Worm (Caenorhabditis elegans) whole organism, L1 larva: ENCODE results near the gene F37A8.2.
A peak's percentile ranks its signal among the peaks of the same experiment; 100 is the strongest.

Experiments used
- C04F5.9 ChIP-seq: sonication (generic microtip); optimal IDR thresholded peaks from 2 replicates; lab custom pipeline; 2016; ENCODE audit warnings: missing genetic modification characterization, missing compliant biosample characterization
- C16A3.4 ChIP-seq: fragments of 150-350 bp; optimal IDR thresholded peaks from 2 replicates; lab custom pipeline; 2014; ENCODE audit warnings: missing biosample characterization, missing genetic modification characterization
- C34B4.2 ChIP-seq: sonication (generic microtip); optimal IDR thresholded peaks from 2 replicates; lab custom pipeline; 2017; ENCODE audit warnings: mild to moderate bottlenecking, missing genetic modification characterization, missing compliant biosample characterization
- F16B12.6 ChIP-seq: fragments of 150-350 bp; optimal IDR thresholded peaks from 2 replicates; lab custom pipeline; 2014; ENCODE audit warnings: missing biosample characterization, missing genetic modification characterization
- Y116A8C.19 ChIP-seq: sonication (generic microtip); optimal IDR thresholded peaks from 2 replicates; lab custom pipeline; 2016; ENCODE audit warnings: missing compliant biosample characterization, missing genetic modification characterization, borderline replicate concordance
- aha-1 ChIP-seq: fragments of 150-350 bp; optimal IDR thresholded peaks from 2 replicates; lab custom pipeline; 2014; ENCODE audit warnings: missing biosample characterization, missing genetic modification characterization
- blmp-1 ChIP-seq: fragments of 150-350 bp; optimal IDR thresholded peaks from 2 replicates; lab custom pipeline; 2014; ENCODE audit warnings: missing biosample characterization, missing genetic modification characterization
- ceh-8 ChIP-seq: fragments of 200-800 bp; sonication (Bioruptor generic); optimal IDR thresholded peaks from 2 replicates; lab custom pipeline; 2018; ENCODE audit warnings: mild to moderate bottlenecking, missing genetic modification characterization, moderate library complexity, missing compliant biosample characterization
- ceh-88 ChIP-seq: fragments of 200-800 bp; sonication (Bioruptor generic); IDR thresholded peaks from 2 replicates; pipeline ENCODE4 v1.3.6; 2022; ENCODE audit warnings: missing genetic modification characterization, missing compliant biosample characterization
- ceh-90 ChIP-seq: sonication (generic microtip); optimal IDR thresholded peaks from 2 replicates; lab custom pipeline; 2016; ENCODE audit warnings: missing genetic modification characterization, missing compliant biosample characterization
- dpl-1 ChIP-seq, 3 experiments: fragments of 150-350 bp in 2 of 3; sonication (generic microtip) in 1 of 3; optimal IDR thresholded peaks; 2 replicates each; lab custom pipeline; 2014 to 2017; ENCODE audit warnings: missing biosample characterization in 3 of 3, missing genetic modification characterization in 3 of 3, missing genetic modification reagents in 3 of 3
- dsc-1 ChIP-seq: sonication (generic microtip); optimal IDR thresholded peaks from 2 replicates; lab custom pipeline; 2016; ENCODE audit warnings: mild to moderate bottlenecking, missing genetic modification characterization, missing compliant biosample characterization
- efl-1 ChIP-seq, 4 experiments: fragments of 150-350 bp; optimal IDR thresholded peaks in 3 of 4; peaks in 1 of 4; 1 replicate in 1 of 4; 2 replicates in 3 of 4; lab custom pipeline; 2014; ENCODE audit warnings: missing biosample characterization in 2 of 4, missing genetic modification characterization in 2 of 4, missing genetic modification reagents in 2 of 4
- egl-13 ChIP-seq: sonication (generic microtip); optimal IDR thresholded peaks from 2 replicates; lab custom pipeline; 2016; ENCODE audit warnings: missing genotype, missing genetic modification reagents, missing genetic modification characterization, missing compliant biosample characterization
- fkh-8 ChIP-seq: sonication (generic microtip); optimal IDR thresholded peaks from 2 replicates; lab custom pipeline; 2016; ENCODE audit warnings: mild to moderate bottlenecking, missing genetic modification characterization, missing compliant biosample characterization
- fos-1 ChIP-seq: fragments of 150-350 bp; optimal IDR thresholded peaks from 2 replicates; lab custom pipeline; 2014; ENCODE audit warnings: missing biosample characterization, missing genetic modification characterization
- grh-1 ChIP-seq: fragments of 200-800 bp; sonication (Bioruptor generic); IDR thresholded peaks from 2 replicates; pipeline ENCODE4 v1.3.6; 2022; ENCODE audit warnings: missing genetic modification reagents, missing genetic modification characterization, missing compliant biosample characterization
- hlh-17 ChIP-seq: fragments of 200-800 bp; sonication (Bioruptor generic); optimal IDR thresholded peaks from 2 replicates; lab custom pipeline; 2018; ENCODE audit warnings: missing genetic modification characterization, mild to moderate bottlenecking, missing compliant biosample characterization, moderate library complexity, borderline replicate concordance
- hlh-4 ChIP-seq: sonication (generic microtip); optimal IDR thresholded peaks from 2 replicates; lab custom pipeline; 2016; ENCODE audit warnings: mild to moderate bottlenecking, missing genetic modification characterization, missing compliant biosample characterization
- hpl-2 ChIP-seq: fragments of 150-350 bp; optimal IDR thresholded peaks from 2 replicates; lab custom pipeline; 2014; ENCODE audit warnings: missing biosample characterization, missing genetic modification reagents, missing genetic modification characterization
- jun-1 ChIP-seq: fragments of 150-350 bp; optimal IDR thresholded peaks from 2 replicates; lab custom pipeline; 2014; ENCODE audit warnings: missing biosample characterization, missing genetic modification reagents, missing genetic modification characterization
- lin-13 ChIP-seq: fragments of 150-350 bp; optimal IDR thresholded peaks from 2 replicates; lab custom pipeline; 2014; ENCODE audit warnings: missing biosample characterization, missing genetic modification reagents, missing genetic modification characterization
- lin-35 ChIP-seq, 2 experiments: fragments of 150-350 bp; optimal IDR thresholded peaks; 2 replicates each; lab custom pipeline; 2014; ENCODE audit warnings: missing biosample characterization in 2 of 2, missing genetic modification characterization in 2 of 2, missing genetic modification reagents in 2 of 2
- lir-3 ChIP-seq: sonication (generic microtip); optimal IDR thresholded peaks from 2 replicates; lab custom pipeline; 2016; ENCODE audit warnings: mild to moderate bottlenecking, missing genetic modification characterization, moderate library complexity, missing compliant biosample characterization; ENCODE audit not compliant: poor library complexity
- lsy-2 ChIP-seq, 2 experiments: fragments of 150-350 bp; optimal IDR thresholded peaks; 2 replicates each; lab custom pipeline; 2014; ENCODE audit warnings: missing biosample characterization in 2 of 2, missing genetic modification characterization in 2 of 2
- mdl-1 ChIP-seq, 2 experiments: fragments of 150-350 bp; optimal IDR thresholded peaks; 2 replicates each; lab custom pipeline; 2014 to 2017; ENCODE audit warnings: missing biosample characterization in 2 of 2, missing genetic modification characterization in 2 of 2, inconsistent platforms in 1 of 2
- mef-2 ChIP-seq: fragments of 150-350 bp; optimal IDR thresholded peaks from 2 replicates; lab custom pipeline; 2014; ENCODE audit warnings: missing biosample characterization, missing genetic modification characterization
- mep-1 ChIP-seq: fragments of 150-350 bp; optimal IDR thresholded peaks from 2 replicates; lab custom pipeline; 2014; ENCODE audit warnings: missing biosample characterization, missing genetic modification characterization
- nhr-11 ChIP-seq: fragments of 150-350 bp; optimal IDR thresholded peaks from 2 replicates; lab custom pipeline; 2014; ENCODE audit warnings: missing biosample characterization, missing genetic modification characterization
- nhr-237 ChIP-seq: fragments of 150-350 bp; optimal IDR thresholded peaks from 2 replicates; lab custom pipeline; 2014; ENCODE audit warnings: missing biosample characterization, missing genetic modification characterization
- nhr-28 ChIP-seq: fragments of 150-350 bp; optimal IDR thresholded peaks from 2 replicates; lab custom pipeline; 2014; ENCODE audit warnings: missing biosample characterization, missing genetic modification characterization
- nhr-71 ChIP-seq: sonication (generic microtip); optimal IDR thresholded peaks from 2 replicates; lab custom pipeline; 2016; ENCODE audit warnings: mild to moderate bottlenecking, missing genetic modification characterization, moderate library complexity, missing compliant biosample characterization
- nhr-76 ChIP-seq: sonication (generic microtip); optimal IDR thresholded peaks from 2 replicates; lab custom pipeline; 2017; ENCODE audit warnings: missing biosample characterization, missing genetic modification characterization
- nhr-77 ChIP-seq: fragments of 150-350 bp; optimal IDR thresholded peaks from 2 replicates; lab custom pipeline; 2014; ENCODE audit warnings: missing biosample characterization, missing genetic modification characterization
- nhr-84 ChIP-seq: sonication (generic microtip); optimal IDR thresholded peaks from 2 replicates; lab custom pipeline; 2017; ENCODE audit warnings: missing biosample characterization, missing genetic modification characterization
- pax-3 ChIP-seq: fragments of 200-800 bp; sonication (Bioruptor generic); optimal IDR thresholded peaks from 2 replicates; lab custom pipeline; 2018; ENCODE audit warnings: mild to moderate bottlenecking, missing genetic modification characterization, moderate library complexity, missing compliant biosample characterization
- pqm-1 ChIP-seq: sonication (generic microtip); optimal IDR thresholded peaks from 3 replicates; lab custom pipeline; 2017; ENCODE audit warnings: missing biosample characterization, missing genetic modification characterization
- rnt-1 ChIP-seq: sonication (generic microtip); optimal IDR thresholded peaks from 2 replicates; lab custom pipeline; 2016; ENCODE audit warnings: mild to moderate bottlenecking, missing genetic modification characterization, moderate library complexity, missing compliant biosample characterization
- skn-1 ChIP-seq: fragments of 150-350 bp; optimal IDR thresholded peaks from 2 replicates; lab custom pipeline; 2014; ENCODE audit warnings: missing biosample characterization, missing genetic modification characterization
- snpc-4 ChIP-seq: fragments of 150-350 bp; optimal IDR thresholded peaks from 2 replicates; lab custom pipeline; 2014; ENCODE audit warnings: missing biosample characterization, missing genetic modification characterization
- snu-23 ChIP-seq: sonication (generic microtip); optimal IDR thresholded peaks from 2 replicates; lab custom pipeline; 2016; ENCODE audit warnings: missing genetic modification characterization, missing compliant biosample characterization
- sptf-1 ChIP-seq: fragments of 150-350 bp; optimal IDR thresholded peaks from 2 replicates; lab custom pipeline; 2014; ENCODE audit warnings: missing biosample characterization, missing genetic modification characterization
- sup-37 ChIP-seq: fragments of 200-800 bp; sonication (Bioruptor generic); optimal IDR thresholded peaks from 2 replicates; lab custom pipeline; 2018; ENCODE audit warnings: mild to moderate bottlenecking, missing genetic modification characterization, missing compliant biosample characterization
- swsn-7 ChIP-seq: sonication (generic microtip); optimal IDR thresholded peaks from 2 replicates; lab custom pipeline; 2016; ENCODE audit warnings: missing genetic modification characterization, missing compliant biosample characterization
- tbx-2 ChIP-seq: sonication (generic microtip); optimal IDR thresholded peaks from 2 replicates; lab custom pipeline; 2016; ENCODE audit warnings: missing genetic modification characterization, missing compliant biosample characterization
- tlp-1 ChIP-seq: fragments of 150-350 bp; optimal IDR thresholded peaks from 2 replicates; lab custom pipeline; 2014; ENCODE audit warnings: missing biosample characterization, missing genetic modification characterization
- unc-130 ChIP-seq: fragments of 150-350 bp; optimal IDR thresholded peaks from 2 replicates; lab custom pipeline; 2017; ENCODE audit warnings: missing biosample characterization, missing genetic modification characterization, inconsistent platforms
- unc-86 ChIP-seq: sonication (generic microtip); optimal IDR thresholded peaks from 2 replicates; lab custom pipeline; 2016; ENCODE audit warnings: missing genetic modification characterization, missing compliant biosample characterization
- vab-15 ChIP-seq: sonication (generic microtip); optimal IDR thresholded peaks from 2 replicates; lab custom pipeline; 2017; ENCODE audit warnings: missing genotype, mild to moderate bottlenecking, missing genetic modification characterization, missing compliant biosample characterization
- ztf-11 ChIP-seq, 2 experiments: sonication (generic microtip); optimal IDR thresholded peaks; 2 replicates each; lab custom pipeline; 2016 to 2017; ENCODE audit warnings: missing genetic modification characterization in 2 of 2, missing biosample characterization in 1 of 2, missing compliant biosample characterization in 1 of 2

Gene F37A8.2

DNA sequence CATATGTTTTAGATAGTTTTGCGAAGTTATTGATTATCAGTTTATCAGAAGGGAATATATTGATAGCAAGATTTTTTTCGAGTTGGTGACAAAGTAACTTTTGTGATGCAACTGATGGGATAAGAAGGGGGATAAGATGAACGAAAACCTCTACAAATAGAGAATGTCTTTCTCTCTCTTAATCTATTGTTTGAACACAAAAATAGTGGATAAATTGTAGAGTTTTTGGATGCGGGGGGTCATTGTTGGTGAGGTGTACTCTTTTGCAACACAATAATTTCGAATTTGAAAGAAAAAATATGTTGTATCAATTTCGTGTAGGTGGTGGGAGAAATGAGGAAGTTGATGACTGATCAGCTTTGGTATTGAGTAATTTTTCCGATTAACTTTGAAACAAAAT is 5.2 kb downstream of the F37A8.2 start, which contains the start of gene ZK1058.9:
Gene ZK1058.9 (minus strand): TSS at position 101 of the 400 bp plus-strand sequence.
- TF ChIP-seq Y116A8C.19 (no peak), efl-1 (optimal IDR thresholded peaks at IDR 0.05; lab: Kevin White, UChicago) (no peak), efl-1 (GFP tag; optimal IDR thresholded peaks at IDR 0.05 in 1 of 2; lab: Kevin White, UChicago) (peak in 1 of 2 experiments; percentile 83), snpc-4 (tag; lab: Kevin White, UChicago) (no peak), dpl-1 (GFP tag; optimal IDR thresholded peaks at IDR 0.05; lab: Kevin White, UChicago) (no peak), tbx-2 (tag; lab: Kevin White, UChicago) (no peak)

DNA sequence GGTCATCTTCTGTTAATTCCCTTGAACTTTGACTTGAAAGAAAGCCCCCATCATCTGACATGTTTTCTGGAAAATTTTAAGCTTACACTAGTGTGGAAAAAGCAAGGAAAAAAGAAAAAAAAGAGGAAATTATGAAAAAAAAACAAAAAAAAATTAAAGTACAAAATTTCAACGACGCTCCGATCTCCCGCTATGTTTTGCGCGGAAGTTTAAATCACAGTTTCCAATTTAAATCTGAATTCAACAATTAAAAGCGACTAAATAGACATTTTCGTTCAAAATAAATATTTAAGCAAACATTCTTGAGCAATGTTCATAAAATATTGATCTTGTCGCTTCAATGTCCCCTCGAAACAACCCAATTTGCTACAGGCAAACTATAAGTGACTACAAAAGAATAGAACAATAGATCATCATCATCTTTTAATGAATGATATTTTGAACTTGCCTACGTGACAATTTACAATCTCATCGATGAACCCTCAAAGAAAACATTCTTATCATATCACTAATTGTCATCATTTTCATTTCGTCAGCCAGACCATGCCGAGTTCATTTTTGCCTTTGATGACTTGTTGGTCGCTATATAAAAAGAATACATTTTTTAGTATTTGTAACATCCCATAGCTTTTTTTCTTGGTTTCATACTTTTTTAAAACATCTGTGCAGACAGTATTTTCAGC is 9.5 kb downstream of the F37A8.2 start, which contains the start of the genes metl-6 and nit-1:
Gene metl-6 (minus strand): TSS at position 66 of the 683 bp plus-strand sequence.
Gene nit-1 (plus strand): TSS at position 562 of the 683 bp plus-strand sequence.
- TF ChIP-seq pax-3 (no peak), nhr-76 (tag; lab: Kevin White, UChicago) (no peak), ztf-11 (tag; optimal IDR thresholded peaks at IDR 0.05; lab: Kevin White, UChicago) (no peak), mep-1 (no peak), jun-1 (tag; lab: Kevin White, UChicago) (no peak), nhr-28 (tag; lab: Kevin White, UChicago) (no peak), blmp-1 (tag; lab: Kevin White, UChicago) (peak; percentile 42), hlh-17 (GFP tag; lab: Kevin White, UChicago) (no peak), egl-13 (no peak), C04F5.9 (tag; lab: Kevin White, UChicago) (no peak), nhr-71 (tag; lab: Kevin White, UChicago) (peak; percentile 14), grh-1 (GFP tag; lab: Robert Waterston, UW) (no peak), mdl-1 (tag; optimal IDR thresholded peaks at IDR 0.05; lab: Kevin White, UChicago) (no peak), lir-3 (tag; lab: Kevin White, UChicago) (no peak), lin-13 (GFP tag; lab: Kevin White, UChicago) (no peak), mef-2 (no peak), rnt-1 (tag; lab: Kevin White, UChicago) (no peak), aha-1 (tag; lab: Kevin White, UChicago) (no peak), unc-130 (tag; lab: Kevin White, UChicago) (no peak), nhr-84 (no peak), ceh-8 (GFP tag; lab: Kevin White, UChicago) (no peak), unc-86 (tag; lab: Kevin White, UChicago) (no peak), hlh-4 (no peak), snu-23 (GFP tag; lab: Kevin White, UChicago) (no peak), C16A3.4 (no peak), F16B12.6 (no peak), nhr-11 (no peak), skn-1 (tag; lab: Kevin White, UChicago) (peak; percentile 57), nhr-77 (tag; lab: Kevin White, UChicago) (no peak), sup-37 (no peak), pqm-1 (no peak), fos-1 (tag; lab: Kevin White, UChicago) (no peak), fkh-8 (tag; lab: Kevin White, UChicago) (no peak), dsc-1 (no peak), ceh-90 (tag; lab: Kevin White, UChicago) (no peak), ceh-88 (GFP tag; lab: Robert Waterston, UW) (no peak), efl-1 (optimal IDR thresholded peaks at IDR 0.05; lab: Kevin White, UChicago) (peak in 1 of 2 experiments; percentile 79), efl-1 (GFP tag; optimal IDR thresholded peaks at IDR 0.05 in 1 of 2; lab: Kevin White, UChicago) (peak; percentile 85 to 98), sptf-1 (no peak), lsy-2 (tag; optimal IDR thresholded peaks at IDR 0.05; lab: Kevin White, UChicago) (peak; percentile 23 to 54), nhr-237 (tag; lab: Kevin White, UChicago) (no peak), vab-15 (no peak), hpl-2 (GFP tag; lab: Kevin White, UChicago) (no peak), dpl-1 (GFP tag; optimal IDR thresholded peaks at IDR 0.05; lab: Kevin White, UChicago) (peak; percentile 65 to 88 (median 78)), C34B4.2 (no peak), swsn-7 (tag; lab: Kevin White, UChicago) (no peak), tlp-1 (tag; lab: Kevin White, UChicago) (no peak), lin-35 (GFP tag; optimal IDR thresholded peaks at IDR 0.05; lab: Kevin White, UChicago) (peak; percentile 63 to 90)
